Fruit fly (Drosophila melanogaster): ENCODE measurements around the gene CG9806.

CG9806 gene

DNA sequence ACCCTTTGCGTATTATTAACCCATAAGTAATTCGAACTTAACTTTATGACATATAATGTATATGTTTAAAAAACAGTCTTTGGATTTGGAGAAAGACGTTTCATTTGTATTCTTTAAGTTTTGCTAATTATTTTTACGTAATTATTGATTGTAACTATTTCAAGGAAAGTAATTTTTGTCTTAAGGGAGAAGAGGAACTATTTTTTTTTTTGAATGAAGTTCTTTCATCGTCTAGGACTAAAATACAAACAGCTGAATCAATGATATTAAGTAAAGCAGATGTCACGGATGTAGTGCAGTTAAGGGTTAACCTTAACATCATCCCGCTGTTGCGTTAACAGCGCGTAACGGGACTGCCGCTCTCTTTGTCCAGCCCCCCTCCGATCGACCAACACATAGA, 2.0 kb upstream of the CG9806 start (continued):
- TF ChIP-seq z (GFP tag; IDR thresholded peaks at IDR 0.05): no peak
- no peak for TF ChIP-seq gcm2 (GFP tag; optimal IDR thresholded peaks at IDR 0.05)
- TF ChIP-seq Drgx (GFP tag; IDR thresholded peaks at IDR 0.05): no peak
- no peak for TF ChIP-seq CG14667 (GFP tag; IDR thresholded peaks at IDR 0.05)
- TF ChIP-seq CG17328 (GFP tag; IDR thresholded peaks at IDR 0.05): 0 out of 2 replicates have a peak, but pooled peaks have one; percentile 35
- TF ChIP-seq p53 (GFP tag; optimal IDR thresholded peaks at IDR 0.05): no peak
- peak; percentile 42 for TF ChIP-seq Max (GFP tag; optimal IDR thresholded peaks at IDR 0.05)
- no peak for TF ChIP-seq Hr39 (optimal IDR thresholded peaks at IDR 0.05)
- TF ChIP-seq CG3726 (GFP tag; IDR thresholded peaks at IDR 0.05): no peak
- TF ChIP-seq CG3281 (GFP tag; optimal IDR thresholded peaks at IDR 0.05): peak; percentile 62
- no peak for TF ChIP-seq ab (GFP tag; optimal IDR thresholded peaks at IDR 0.05)
- TF ChIP-seq prd (optimal IDR thresholded peaks at IDR 0.05): no peak
- TF ChIP-seq prd (GFP tag; IDR thresholded peaks at IDR 0.05): 0 out of 3 replicates have a peak, but pooled peaks have one; percentile 27
- TF ChIP-seq tin (GFP tag; optimal IDR thresholded peaks at IDR 0.05): peak; percentile 42
- no peak for TF ChIP-seq CG31388 (GFP tag; optimal IDR thresholded peaks at IDR 0.05)
- no peak for TF ChIP-seq aop (GFP tag; IDR thresholded peaks at IDR 0.05)
- TF ChIP-seq CG6791 (GFP tag; IDR thresholded peaks at IDR 0.05; ENCODE audit: partially characterized antibody): no peak
- no peak for TF ChIP-seq Elba2 (GFP tag; optimal IDR thresholded peaks at IDR 0.05)
- no peak for TF ChIP-seq luna (GFP tag; optimal IDR thresholded peaks at IDR 0.05)
- no peak for TF ChIP-seq Antp (GFP tag; optimal IDR thresholded peaks at IDR 0.05)
- peak; percentile 47 for TF ChIP-seq CG17359 (tag; optimal IDR thresholded peaks at IDR 0.05)
- TF ChIP-seq CG15269 (tag; optimal IDR thresholded peaks at IDR 0.05): peak; percentile 49
- TF ChIP-seq HLH4C (GFP tag; IDR thresholded peaks at IDR 0.05; ENCODE audit: partially characterized antibody): no peak
- no peak for TF ChIP-seq CG1602 (GFP tag; optimal IDR thresholded peaks at IDR 0.05)
- TF ChIP-seq CG7786 (GFP tag; optimal IDR thresholded peaks at IDR 0.05): no peak
- TF ChIP-seq Mrtf (GFP tag; IDR thresholded peaks at IDR 0.05): no peak
- no peak for TF ChIP-seq jumu (GFP tag; optimal IDR thresholded peaks at IDR 0.05)
- no peak for TF ChIP-seq pan (optimal IDR thresholded peaks at IDR 0.05)
- no peak for TF ChIP-seq pan (GFP tag; optimal IDR thresholded peaks at IDR 0.05 in 1 of 2, IDR thresholded peaks at IDR 0.05 in 1 of 2)
- TF ChIP-seq Awh (GFP tag; IDR thresholded peaks at IDR 0.05): no peak
- TF ChIP-seq CG33557 (GFP tag; optimal IDR thresholded peaks at IDR 0.05): no peak
- no peak for TF ChIP-seq CG6683 (GFP tag; optimal IDR thresholded peaks at IDR 0.05)
- TF ChIP-seq vfl (GFP tag; optimal IDR thresholded peaks at IDR 0.05): no peak
- TF ChIP-seq CG30020 (tag; optimal IDR thresholded peaks at IDR 0.05): no peak
- peak; percentile 32 for TF ChIP-seq ind (GFP tag; optimal IDR thresholded peaks at IDR 0.05)
- TF ChIP-seq Dfd (GFP tag; optimal IDR thresholded peaks at IDR 0.05): no peak
- TF ChIP-seq CG5953 (GFP tag; IDR thresholded peaks at IDR 0.05): no peak
- peak; percentile 62 for TF ChIP-seq dmrt99B (tag; optimal IDR thresholded peaks at IDR 0.05)
- TF ChIP-seq Vsx1 (GFP tag; optimal IDR thresholded peaks at IDR 0.05): no peak
- TF ChIP-seq zfh1 (GFP tag; IDR thresholded peaks at IDR 0.05): no peak
- no peak for TF ChIP-seq inv (GFP tag; IDR thresholded peaks at IDR 0.05; ENCODE audit: partially characterized antibody)
- no peak for TF ChIP-seq repo (GFP tag; optimal IDR thresholded peaks at IDR 0.05)
- TF ChIP-seq Dref (GFP tag; IDR thresholded peaks at IDR 0.05): no peak
- TF ChIP-seq Adf1 (GFP tag; IDR thresholded peaks at IDR 0.05): no peak
- no peak for TF ChIP-seq CG1647 (GFP tag; optimal IDR thresholded peaks at IDR 0.05)
- no peak for TF ChIP-seq CG4328 (GFP tag; optimal IDR thresholded peaks at IDR 0.05)
- TF ChIP-seq CG31365 (tag; optimal IDR thresholded peaks at IDR 0.05): no peak
- no peak for TF ChIP-seq psq (GFP tag; optimal IDR thresholded peaks at IDR 0.05)
- TF ChIP-seq h (optimal IDR thresholded peaks at IDR 0.05): no peak
- TF ChIP-seq Ravus (GFP tag; IDR thresholded peaks at IDR 0.05): no peak
- TF ChIP-seq lilli (GFP tag; optimal IDR thresholded peaks at IDR 0.05): peak; percentile 60
- TF ChIP-seq CG12219 (GFP tag; optimal IDR thresholded peaks at IDR 0.05): no peak
- no peak for TF ChIP-seq CG2875 (GFP tag; optimal IDR thresholded peaks at IDR 0.05)
- TF ChIP-seq Hey (tag; optimal IDR thresholded peaks at IDR 0.05): no peak
